Worm (Caenorhabditis elegans) whole organism, L4/young adult: ENCODE results near the gene srh-211.

Experiments
- W03F9.2 ChIP-seq: fragments of 150-350 bp; optimal IDR thresholded peaks from 2 replicates; lab custom pipeline; 2014; ENCODE audit warnings: missing biosample characterization, missing genetic modification characterization
- dao-5 ChIP-seq: sonication (generic microtip); optimal IDR thresholded peaks from 2 replicates; lab custom pipeline; 2016; ENCODE audit warnings: missing genotype, missing genetic modification characterization, moderate library complexity, missing compliant biosample characterization
- him-1 ChIP-seq: sonication (generic microtip); optimal IDR thresholded peaks from 2 replicates; lab custom pipeline; 2016; ENCODE audit warnings: missing genotype, missing genetic modification reagents, missing genetic modification characterization, missing compliant biosample characterization

The srh-211 gene

DNA sequence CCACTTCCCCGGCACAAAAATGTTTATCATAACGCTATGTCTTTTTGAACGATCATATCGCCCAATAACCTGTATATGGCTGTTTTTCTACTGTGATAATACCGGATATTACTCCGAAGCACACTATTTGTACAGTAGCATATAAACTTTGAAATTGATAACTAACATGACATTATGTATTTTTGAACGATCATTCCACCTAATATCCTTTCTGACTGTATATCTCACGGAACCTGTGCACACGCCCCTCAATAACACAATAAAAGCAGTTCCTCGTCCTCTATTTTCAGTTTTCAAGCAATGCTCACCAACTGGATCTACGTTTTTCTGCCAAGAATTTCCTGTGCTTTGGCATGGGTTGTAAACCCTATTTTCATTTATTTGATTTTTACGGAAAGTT is 20.4 kb upstream of the srh-211 start, which contains the start of gene srj-40:
Gene srj-40 (plus strand): TSS at position 301 of the 400 bp plus-strand sequence.
- TF ChIP-seq dao-5 (tag; lab: Kevin White, UChicago) = no peak
- no peak for TF ChIP-seq W03F9.2 (tag; lab: Kevin White, UChicago)
- no peak for TF ChIP-seq him-1 (tag; lab: Kevin White, UChicago)

DNA sequence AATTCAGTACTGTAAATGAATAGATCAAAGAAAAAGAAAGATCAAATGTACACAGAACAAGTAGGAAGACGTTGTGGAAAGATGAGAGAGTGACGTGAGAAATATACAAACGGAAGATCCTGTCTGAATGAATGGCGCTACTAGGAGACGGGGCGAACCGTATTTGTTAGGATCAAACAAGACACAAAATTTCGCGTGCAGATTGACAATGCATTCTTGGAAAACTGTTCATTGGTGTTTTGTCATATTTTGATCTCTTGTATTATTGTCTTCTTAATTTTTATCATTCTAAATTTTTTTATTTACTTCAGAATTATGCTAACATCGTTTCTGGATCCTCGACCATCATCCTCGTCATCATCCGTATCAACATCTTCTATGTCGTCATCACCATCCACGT is 13.6 kb upstream of the srh-211 start, which contains the start of gene nhr-181:
Gene nhr-181 (plus strand): TSS at position 301 of the 400 bp plus-strand sequence.
- TF ChIP-seq him-1 (tag; lab: Kevin White, UChicago) = no peak
- TF ChIP-seq W03F9.2 (tag; lab: Kevin White, UChicago) = no peak
- no peak for TF ChIP-seq dao-5 (tag; lab: Kevin White, UChicago)

DNA sequence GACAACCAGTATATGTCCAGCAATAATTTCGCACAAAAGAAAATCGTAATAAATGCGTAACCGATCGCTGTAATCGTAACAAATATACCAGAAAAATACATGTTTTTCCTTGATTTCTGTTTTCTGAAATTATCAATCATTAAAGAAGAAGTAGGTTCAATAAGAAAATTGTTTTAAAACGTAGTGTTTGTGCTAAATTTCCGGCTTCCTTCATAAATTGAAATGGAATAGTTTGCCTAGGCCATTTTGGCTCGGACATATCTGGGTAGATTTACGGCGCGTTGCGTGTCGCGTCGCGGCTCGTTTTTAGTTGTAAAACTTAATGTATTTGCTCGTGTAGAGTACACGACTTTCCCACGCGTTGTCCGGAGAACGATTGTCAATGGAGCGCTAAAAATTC is 1.8 kb upstream of the srh-211 start, which contains the start of gene F38H12.5:
Gene F38H12.5 (minus strand): TSS at position 101 of the 400 bp plus-strand sequence.
- TF ChIP-seq W03F9.2 (tag; lab: Kevin White, UChicago) (no peak), dao-5 (tag; lab: Kevin White, UChicago) (no peak), him-1 (tag; lab: Kevin White, UChicago) (no peak)

DNA sequence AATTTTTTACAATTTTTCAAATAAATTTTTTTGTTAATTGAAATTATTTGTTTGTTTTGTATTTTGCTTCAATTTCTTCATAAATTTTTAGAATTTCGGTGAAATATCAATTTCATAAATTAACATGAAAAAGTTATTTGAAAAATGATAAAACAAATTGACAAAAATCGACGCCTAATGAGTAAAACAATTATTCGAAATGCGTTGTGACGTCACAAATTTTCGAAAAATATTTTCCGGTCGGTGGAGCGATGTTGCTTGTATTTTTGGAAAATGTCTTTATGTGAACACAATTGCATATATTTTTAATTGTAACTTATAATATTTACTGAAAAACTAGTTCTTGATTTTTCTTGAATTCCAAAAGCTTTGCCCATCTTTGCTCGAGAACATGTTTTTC is 637 bp downstream of the srh-211 start:
- TF ChIP-seq W03F9.2 (tag; lab: Kevin White, UChicago) (no peak), dao-5 (tag; lab: Kevin White, UChicago) (no peak), him-1 (tag; lab: Kevin White, UChicago) (no peak)

DNA sequence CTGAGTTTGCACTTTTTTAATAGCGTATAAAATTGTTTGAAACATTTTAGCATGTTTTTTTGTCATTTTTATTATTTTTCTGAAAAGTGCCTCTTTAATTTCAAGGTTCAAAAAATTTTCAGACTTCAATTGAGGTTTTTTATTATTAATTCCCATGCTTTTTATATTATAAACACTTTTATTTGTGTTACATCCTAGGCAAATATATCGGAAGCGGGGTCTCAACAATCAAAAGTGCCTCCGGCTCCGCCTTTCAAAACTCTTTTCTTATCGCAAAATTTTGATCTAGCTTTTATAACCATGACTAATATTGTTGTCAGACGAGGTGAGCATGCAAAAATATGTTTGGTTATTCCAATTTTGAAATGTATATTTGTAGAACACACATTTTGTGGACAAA is 7.7 kb downstream of the srh-211 start, which contains the start of gene otpl-2:
Gene otpl-2 (plus strand): TSS at position 301 of the 400 bp plus-strand sequence.
- TF ChIP-seq W03F9.2 (tag; lab: Kevin White, UChicago) (no peak), him-1 (tag; lab: Kevin White, UChicago) (no peak), dao-5 (tag; lab: Kevin White, UChicago) (no peak)

DNA sequence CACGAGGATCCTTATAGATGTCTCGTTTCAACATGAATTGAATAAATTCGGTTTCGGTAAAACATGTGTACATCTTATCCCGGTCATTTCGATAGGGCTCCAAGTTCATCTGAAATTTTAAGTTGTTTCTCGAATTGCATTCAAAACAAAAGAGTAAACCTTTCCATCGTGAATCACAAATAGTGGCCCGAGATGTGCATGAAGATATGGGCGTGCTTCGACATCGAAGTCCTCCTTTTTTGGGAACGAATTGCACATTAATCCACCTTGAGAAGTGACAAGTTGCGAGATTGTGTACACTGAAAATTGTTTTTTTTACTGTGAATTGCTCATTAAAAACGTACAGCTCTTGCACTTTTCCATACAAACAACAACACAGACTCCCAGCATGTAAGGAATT is 25.0 kb downstream of the srh-211 start:
- no peak for TF ChIP-seq him-1 (tag; lab: Kevin White, UChicago)
- TF ChIP-seq dao-5 (tag; lab: Kevin White, UChicago) = no peak
- TF ChIP-seq W03F9.2 (tag; lab: Kevin White, UChicago) = no peak

DNA sequence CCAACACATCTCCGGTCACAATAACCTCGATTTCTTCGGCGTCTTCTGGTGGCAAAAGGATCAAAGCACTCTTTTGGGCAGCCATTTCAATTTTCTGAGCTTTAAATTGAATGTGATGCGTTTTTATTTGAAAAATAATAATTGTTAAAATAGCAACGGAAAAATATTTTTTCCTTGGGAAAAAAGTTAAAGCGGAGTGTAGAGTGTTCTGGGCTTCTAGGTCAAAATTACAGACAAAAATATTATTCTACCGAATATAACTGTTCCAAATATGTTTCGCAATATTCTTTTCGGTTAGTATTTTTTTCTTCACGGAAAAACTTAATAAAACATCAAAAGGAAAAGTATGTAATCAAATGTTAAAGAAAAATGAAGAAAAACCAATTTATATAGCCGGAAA is 26.2 kb downstream of the srh-211 start, which contains the start of gene djr-1.2:
Gene djr-1.2 (minus strand): TSS at position 101 of the 400 bp plus-strand sequence.
- no peak for TF ChIP-seq him-1 (tag; lab: Kevin White, UChicago)
- no peak for TF ChIP-seq W03F9.2 (tag; lab: Kevin White, UChicago)
- no peak for TF ChIP-seq dao-5 (tag; lab: Kevin White, UChicago)

DNA sequence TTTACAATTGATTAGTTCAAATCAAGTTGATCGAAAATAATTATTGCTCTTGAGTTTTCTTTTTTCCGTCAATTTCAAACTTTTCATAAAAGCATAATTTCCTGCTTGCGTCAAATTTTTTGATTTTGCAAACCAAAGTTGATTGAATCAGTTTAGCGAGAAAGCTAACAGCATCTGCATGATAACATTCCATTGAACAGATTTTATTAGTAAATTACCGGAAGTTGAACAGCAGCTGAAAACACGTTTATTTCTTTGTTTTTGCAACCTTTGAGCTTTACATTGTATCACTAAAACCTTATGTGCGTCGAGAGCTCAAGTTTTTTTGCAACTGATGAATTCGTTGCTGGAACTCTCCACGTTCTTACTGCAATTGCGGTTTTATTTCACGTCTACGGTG is 33.6 kb downstream of the srh-211 start, which contains the start of gene srh-169:
Gene srh-169 (plus strand): TSS at position 301 of the 400 bp plus-strand sequence.
- TF ChIP-seq dao-5 (tag; lab: Kevin White, UChicago) (no peak), him-1 (tag; lab: Kevin White, UChicago) (no peak), W03F9.2 (tag; lab: Kevin White, UChicago) (no peak)

DNA sequence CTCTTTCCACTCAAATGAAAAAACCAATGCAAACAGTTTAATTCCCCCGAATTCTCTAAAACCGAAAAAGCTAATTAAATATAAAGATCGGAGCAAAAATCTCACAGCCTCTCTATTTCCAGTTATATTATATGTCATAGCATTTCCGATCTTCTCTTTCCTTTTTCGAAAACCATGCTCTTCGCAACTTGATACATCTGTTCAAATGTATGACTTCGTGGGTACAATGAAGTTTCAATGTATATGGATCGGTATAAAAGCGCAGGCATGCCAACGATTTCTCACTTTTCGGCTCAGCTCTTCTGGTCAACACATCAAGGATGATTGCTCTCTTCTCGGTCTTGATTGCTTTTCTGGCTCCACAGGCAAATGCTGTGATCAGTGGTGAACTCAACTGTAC is 35.1 kb downstream of the srh-211 start, which contains the start of gene phat-7:
Gene phat-7 (plus strand): TSS at position 301 of the 400 bp plus-strand sequence.
- TF ChIP-seq W03F9.2 (tag; lab: Kevin White, UChicago) (no peak), him-1 (tag; lab: Kevin White, UChicago) (no peak), dao-5 (tag; lab: Kevin White, UChicago) (no peak)

DNA sequence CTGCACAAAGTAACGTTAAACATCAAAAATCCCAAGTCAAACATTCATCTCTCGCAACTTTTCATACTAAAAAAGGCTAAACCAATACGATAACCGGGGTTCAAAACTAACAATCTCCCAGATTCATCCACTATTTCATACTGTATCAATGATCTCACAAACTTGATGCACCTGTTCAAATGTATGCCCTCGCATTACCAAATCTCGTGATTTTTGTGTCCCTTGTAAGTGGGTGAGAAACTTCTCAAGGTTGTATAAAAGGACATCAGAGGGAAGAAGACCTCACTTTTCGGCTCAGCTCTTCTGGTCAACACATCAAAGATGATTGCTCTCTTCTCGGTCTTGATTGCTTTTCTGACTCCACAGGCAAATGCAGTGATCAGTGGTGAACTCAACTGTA is 37.6 kb downstream of the srh-211 start, which contains the start of gene phat-3:
Gene phat-3 (plus strand): TSS at position 301 of the 400 bp plus-strand sequence.
- TF ChIP-seq him-1 (tag; lab: Kevin White, UChicago) = no peak
- TF ChIP-seq dao-5 (tag; lab: Kevin White, UChicago) = no peak
- no peak for TF ChIP-seq W03F9.2 (tag; lab: Kevin White, UChicago)

DNA sequence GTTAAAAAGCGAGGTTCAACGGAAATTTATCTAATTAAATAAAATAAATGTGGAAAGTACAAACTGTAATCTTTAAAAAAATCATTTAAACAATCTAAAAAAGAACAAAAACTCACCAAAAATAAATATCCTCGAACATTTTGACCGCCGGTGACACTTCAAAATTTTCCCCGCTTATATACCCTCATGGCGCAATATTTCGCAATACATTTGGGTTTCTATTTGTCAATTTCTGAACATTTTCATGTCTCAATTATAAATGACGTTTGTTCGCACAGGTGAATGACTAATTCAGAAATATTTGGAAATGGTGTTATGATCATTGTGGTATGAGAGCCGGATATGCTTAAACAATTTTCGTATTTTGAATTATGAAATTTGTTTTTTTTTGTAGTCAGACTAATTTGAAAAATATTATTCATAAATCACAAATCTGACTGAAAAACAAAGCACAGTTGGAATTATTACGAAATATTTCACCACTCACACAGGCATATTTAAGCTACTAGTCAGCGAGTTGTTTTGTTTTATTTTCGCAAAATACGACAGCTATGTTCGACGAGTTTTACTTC is 39.2 kb downstream of the srh-211 start, which contains the start of the genes C49G7.10 and irg-2:
Gene C49G7.10 (minus strand): TSS at position 169 of the 572 bp plus-strand sequence.
Gene irg-2 (plus strand): TSS at position 329 of the 572 bp plus-strand sequence.
- TF ChIP-seq dao-5 (tag; lab: Kevin White, UChicago) = no peak
- peak; percentile 18 for TF ChIP-seq W03F9.2 (tag; lab: Kevin White, UChicago)
- TF ChIP-seq him-1 (tag; lab: Kevin White, UChicago) = no peak

DNA sequence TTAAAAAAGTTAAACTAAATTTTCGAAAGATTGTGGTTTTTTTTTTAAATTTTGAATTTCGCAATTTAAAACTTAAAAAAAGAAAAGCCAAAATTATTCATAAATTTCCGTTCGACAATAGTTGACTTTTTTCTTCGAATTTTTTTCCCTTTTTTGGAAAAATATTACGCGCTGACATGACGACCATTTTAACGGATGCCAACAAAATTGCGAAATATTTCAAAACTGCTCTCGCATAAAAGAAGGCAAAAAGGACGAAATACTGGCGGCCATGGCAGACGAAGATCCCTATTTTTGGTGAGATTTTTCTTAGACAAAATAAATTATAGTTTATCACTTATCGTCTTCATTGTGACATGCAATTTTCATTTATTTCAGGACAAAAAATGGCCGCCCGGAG is 42.6 kb downstream of the srh-211 start:
- TF ChIP-seq him-1 (tag; lab: Kevin White, UChicago) = no peak

DNA sequence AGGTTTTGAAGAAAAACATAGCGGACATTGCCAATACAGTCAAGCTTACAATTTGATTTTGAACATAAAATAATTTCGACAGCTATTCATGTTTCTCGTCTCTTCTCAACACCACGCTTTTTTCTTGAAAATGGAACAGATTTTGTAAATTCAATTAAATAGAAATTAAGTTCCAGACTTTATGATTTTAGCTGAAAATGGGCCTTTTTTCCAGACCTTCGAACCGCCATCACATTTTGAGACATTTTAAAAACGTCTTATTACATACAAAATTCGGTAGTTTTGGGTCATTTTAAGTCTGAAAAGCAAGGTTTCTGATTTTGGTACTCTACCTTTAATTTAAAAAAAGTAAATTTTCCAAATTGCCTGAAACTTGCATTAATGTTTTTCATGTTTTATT is 43.1 kb downstream of the srh-211 start, which contains the start of gene C49G7.12:
Gene C49G7.12 (plus strand): TSS at position 301 of the 400 bp plus-strand sequence.
- TF ChIP-seq W03F9.2 (tag; lab: Kevin White, UChicago) (no peak), dao-5 (tag; lab: Kevin White, UChicago) (no peak), him-1 (tag; lab: Kevin White, UChicago) (no peak)
